Worm (Caenorhabditis elegans) whole organism, late embryonic: ENCODE data around the gene srw-137.

Experiments
- C08G9.2 ChIP-seq: sonication (generic microtip); optimal IDR thresholded peaks from 2 replicates; lab custom pipeline; 2016; ENCODE audit warnings: mild to moderate bottlenecking, missing genetic modification characterization, moderate library complexity, missing compliant biosample characterization
- K02D7.2 ChIP-seq: sonication (generic microtip); optimal IDR thresholded peaks from 2 replicates; lab custom pipeline; 2017; ENCODE audit warnings: mild to moderate bottlenecking, missing genetic modification characterization, missing compliant biosample characterization
- T23F11.4 ChIP-seq: fragments of 200-800 bp; sonication (Bioruptor generic); optimal IDR thresholded peaks from 2 replicates; lab custom pipeline; 2018; ENCODE audit warnings: mild to moderate bottlenecking, missing genetic modification characterization, missing compliant biosample characterization
- ahr-1 ChIP-seq: sonication (generic microtip); optimal IDR thresholded peaks from 2 replicates; lab custom pipeline; 2016; ENCODE audit warnings: missing genetic modification characterization, missing compliant biosample characterization
- ceh-14 ChIP-seq: sonication (generic microtip); optimal IDR thresholded peaks from 2 replicates; lab custom pipeline; 2016; ENCODE audit warnings: missing genotype, missing genetic modification characterization, missing compliant biosample characterization
- ceh-24 ChIP-seq: sonication (generic microtip); optimal IDR thresholded peaks from 2 replicates; lab custom pipeline; 2016; ENCODE audit warnings: mild to moderate bottlenecking, missing genetic modification characterization, missing compliant biosample characterization
- ceh-30 ChIP-seq: fragments of 150-350 bp; optimal IDR thresholded peaks from 2 replicates; lab custom pipeline; 2014; ENCODE audit warnings: missing biosample characterization, missing genetic modification characterization
- ceh-34 ChIP-seq: sonication (generic microtip); optimal IDR thresholded peaks from 2 replicates; lab custom pipeline; 2016; ENCODE audit warnings: mild to moderate bottlenecking, missing genetic modification characterization, missing compliant biosample characterization
- ceh-45 ChIP-seq: fragments of 200-800 bp; sonication (Bioruptor generic); IDR thresholded peaks from 2 replicates; pipeline ENCODE4 v1.3.6; 2022; ENCODE audit warnings: missing genetic modification reagents, missing genetic modification characterization, missing compliant biosample characterization
- ceh-48 ChIP-seq: sonication (generic microtip); optimal IDR thresholded peaks from 2 replicates; lab custom pipeline; 2016; ENCODE audit warnings: missing genetic modification characterization, inconsistent platforms, missing compliant biosample characterization
- ceh-6 ChIP-seq: fragments of 200-800 bp; sonication (Bioruptor generic); optimal IDR thresholded peaks from 2 replicates; lab custom pipeline; 2018; ENCODE audit warnings: mild to moderate bottlenecking, missing genetic modification characterization, missing compliant biosample characterization
- dve-1 ChIP-seq: sonication (generic microtip); optimal IDR thresholded peaks from 2 replicates; lab custom pipeline; 2017; ENCODE audit warnings: antibody characterized with exemption, mild to moderate bottlenecking, missing genetic modification characterization, missing compliant biosample characterization
- elt-4 ChIP-seq: sonication (generic microtip); optimal IDR thresholded peaks from 2 replicates; lab custom pipeline; 2016; ENCODE audit warnings: missing genetic modification characterization, missing compliant biosample characterization
- ets-4 ChIP-seq: sonication (generic microtip); optimal IDR thresholded peaks from 2 replicates; lab custom pipeline; 2016; ENCODE audit warnings: missing genetic modification characterization, missing compliant biosample characterization
- eyg-1 ChIP-seq: sonication (generic microtip); optimal IDR thresholded peaks from 2 replicates; lab custom pipeline; 2016; ENCODE audit warnings: missing genotype, missing genetic modification characterization, missing compliant biosample characterization
- fkh-6 ChIP-seq: sonication (generic microtip); optimal IDR thresholded peaks from 2 replicates; lab custom pipeline; 2016; ENCODE audit warnings: missing genetic modification characterization, missing compliant biosample characterization
- hlh-30 ChIP-seq: sonication (generic microtip); optimal IDR thresholded peaks from 2 replicates; lab custom pipeline; 2017; ENCODE audit warnings: antibody characterized with exemption, missing genetic modification characterization, missing compliant biosample characterization; ENCODE audit not compliant: insufficient read depth
- hlh-6 ChIP-seq: sonication (generic microtip); optimal IDR thresholded peaks from 2 replicates; lab custom pipeline; 2016; ENCODE audit warnings: missing genotype, missing genetic modification characterization, missing compliant biosample characterization
- hlh-8 ChIP-seq: sonication (generic microtip); optimal IDR thresholded peaks from 2 replicates; lab custom pipeline; 2016; ENCODE audit warnings: missing genotype, missing genetic modification characterization, missing compliant biosample characterization
- lim-6 ChIP-seq: sonication (generic microtip); optimal IDR thresholded peaks from 2 replicates; lab custom pipeline; 2016; ENCODE audit warnings: missing genetic modification characterization, missing compliant biosample characterization
- madf-2 ChIP-seq: sonication (generic microtip); optimal IDR thresholded peaks from 2 replicates; lab custom pipeline; 2017; ENCODE audit warnings: missing genetic modification characterization, missing compliant biosample characterization
- nhr-232 ChIP-seq: sonication (generic microtip); optimal IDR thresholded peaks from 2 replicates; lab custom pipeline; 2016; ENCODE audit warnings: missing genetic modification characterization, missing compliant biosample characterization
- odd-2 ChIP-seq: sonication (generic microtip); optimal IDR thresholded peaks from 2 replicates; lab custom pipeline; 2017; ENCODE audit warnings: antibody characterized with exemption, mild to moderate bottlenecking, missing genetic modification characterization, missing compliant biosample characterization
- pag-3 ChIP-seq: sonication (generic microtip); optimal IDR thresholded peaks from 2 replicates; lab custom pipeline; 2016; ENCODE audit warnings: missing compliant biosample characterization, missing genetic modification characterization, borderline replicate concordance
- pax-1 ChIP-seq: fragments of 150-350 bp; optimal IDR thresholded peaks from 2 replicates; lab custom pipeline; 2014; ENCODE audit warnings: missing biosample characterization, missing genetic modification characterization
- ref-2 ChIP-seq: sonication (generic microtip); optimal IDR thresholded peaks from 2 replicates; lab custom pipeline; 2016; ENCODE audit warnings: missing genetic modification characterization, missing compliant biosample characterization
- sdc-2 ChIP-seq: sonication (generic microtip); optimal IDR thresholded peaks from 2 replicates; lab custom pipeline; 2016; ENCODE audit warnings: missing genotype, missing genetic modification characterization, missing compliant biosample characterization
- sox-4 ChIP-seq: sonication (generic microtip); optimal IDR thresholded peaks from 2 replicates; lab custom pipeline; 2017; ENCODE audit warnings: mild to moderate bottlenecking, missing genetic modification characterization, inconsistent platforms, missing compliant biosample characterization
- tbx-2 ChIP-seq: sonication (generic microtip); optimal IDR thresholded peaks from 2 replicates; lab custom pipeline; 2016; ENCODE audit warnings: missing genetic modification characterization, missing compliant biosample characterization
- tbx-7 ChIP-seq: sonication (generic microtip); optimal IDR thresholded peaks from 2 replicates; lab custom pipeline; 2016; ENCODE audit warnings: missing genotype, missing genetic modification characterization, missing compliant biosample characterization
- unc-86 ChIP-seq: sonication (generic microtip); optimal IDR thresholded peaks from 2 replicates; lab custom pipeline; 2016; ENCODE audit warnings: missing genetic modification characterization, missing compliant biosample characterization

srw-137 gene

ce11 chrV:2899867-2900266, 43.9 kb downstream of the srw-137 start, which contains the start of gene str-46:
str-46 (minus strand) TSS chrV:2899967.
- TF ChIP-seq ceh-30 (tag; lab: Kevin White, UChicago), result no peak
- no peak for TF ChIP-seq ceh-24 (tag; lab: Kevin White, UChicago)
- no peak for TF ChIP-seq unc-86 (tag; lab: Kevin White, UChicago)
- TF ChIP-seq elt-4, result no peak
- TF ChIP-seq ceh-48 (tag; lab: Kevin White, UChicago), result no peak
- no peak for TF ChIP-seq dve-1 (tag; lab: Kevin White, UChicago)
- TF ChIP-seq T23F11.4 (GFP tag; lab: Kevin White, UChicago), result no peak
- no peak for TF ChIP-seq ahr-1 (tag; lab: Kevin White, UChicago)
- no peak for TF ChIP-seq hlh-6 (tag; lab: Kevin White, UChicago)
- TF ChIP-seq madf-2 (tag; lab: Kevin White, UChicago), result no peak
- TF ChIP-seq tbx-7 (tag; lab: Kevin White, UChicago), result no peak
- TF ChIP-seq ceh-14, result no peak
- no peak for TF ChIP-seq sdc-2 (tag; lab: Kevin White, UChicago)
- TF ChIP-seq odd-2 (tag; lab: Kevin White, UChicago), result no peak
- no peak for TF ChIP-seq lim-6 (tag; lab: Kevin White, UChicago)
- no peak for TF ChIP-seq sox-4 (tag; lab: Kevin White, UChicago)
- TF ChIP-seq eyg-1 (tag; lab: Kevin White, UChicago), result no peak
- TF ChIP-seq hlh-30 (tag; lab: Kevin White, UChicago), result no peak
- no peak for TF ChIP-seq ets-4 (tag; lab: Kevin White, UChicago)
- TF ChIP-seq, all 69 proteins: peak for 0

ce11 chrV:2896198-2896660, 47.5 kb downstream of the srw-137 start, which contains the start of gene pals-32:
pals-32 (plus strand) TSS chrV:2896610.
- TF ChIP-seq dve-1 (tag; lab: Kevin White, UChicago) (no peak), K02D7.2 (no peak), tbx-2 (tag; lab: Kevin White, UChicago) (no peak), unc-86 (tag; lab: Kevin White, UChicago) (no peak), pag-3 (tag; lab: Kevin White, UChicago) (no peak), C08G9.2 (tag; lab: Kevin White, UChicago) (no peak), hlh-30 (tag; lab: Kevin White, UChicago) (no peak), ref-2 (tag; lab: Kevin White, UChicago) (no peak), hlh-8 (tag; lab: Kevin White, UChicago) (no peak), ceh-34 (no peak), fkh-6 (tag; lab: Kevin White, UChicago) (no peak), ceh-6 (GFP tag; lab: Kevin White, UChicago) (no peak), nhr-232 (no peak), tbx-7 (tag; lab: Kevin White, UChicago) (no peak), ceh-45 (no peak), pax-1 (tag; lab: Kevin White, UChicago) (no peak)

- no peak for TF ChIP-seq madf-2 (tag; lab: Kevin White, UChicago)
Measured at ce11 chrV:2892976-2893375, 50.8 kb downstream of the srw-137 start, which contains the start of gene srh-127. srh-127 (plus strand) TSS chrV:2893276.
